Fruit fly (Drosophila melanogaster) whole organism, pupa: ENCODE measurements around the gene CG42579.

ENCODE experiments used
- CG10348 ChIP-seq: fragments of 200-800 bp; sonication (Bioruptor generic); IDR thresholded peaks from 2 replicates; pipeline ENCODE4 v1.3.6; 2022; ENCODE audit warnings: missing biosample characterization, missing genetic modification characterization
- CG8301 ChIP-seq: fragments of 200-800 bp; sonication (Bioruptor generic); optimal IDR thresholded peaks from 2 replicates; lab custom pipeline; 2018; ENCODE audit warnings: missing biosample characterization, mild to moderate bottlenecking, missing genetic modification characterization
- Pif1B ChIP-seq: fragments of 200-800 bp; sonication (Bioruptor generic); optimal IDR thresholded peaks from 3 replicates; lab custom pipeline; 2016; ENCODE audit warnings: missing biosample characterization, missing genetic modification characterization

DNA sequence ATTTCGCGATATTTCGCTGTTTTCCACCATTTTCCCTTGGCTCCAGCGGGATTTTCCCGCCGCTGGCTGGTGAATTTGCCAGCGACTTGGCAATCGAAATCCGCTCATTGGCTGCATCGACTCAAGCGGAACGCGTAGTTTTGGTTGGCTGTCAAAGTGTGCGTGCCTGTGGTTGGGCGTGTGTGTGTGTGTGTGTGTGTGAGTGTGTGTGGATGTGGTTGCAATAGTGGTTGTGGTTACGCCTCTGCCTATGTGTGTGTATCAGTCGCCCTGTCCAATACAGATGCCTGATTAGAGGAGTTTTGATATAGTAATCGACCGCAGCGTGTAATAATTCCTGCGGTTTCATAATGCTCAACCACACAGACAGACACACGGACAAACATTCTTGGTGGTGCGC is 8.7 kb downstream of the CG42579 start:
- TF ChIP-seq Pif1B (GFP tag; lab: Kevin White, UChicago) (no peak), CG8301 (tag; lab: Kevin White, UChicago) (no peak), CG10348 (no peak)
